Worm (Caenorhabditis elegans): ENCODE measurements around the gene madf-1.

ce11 chrIV:860810-861209 lies 29.1 kb upstream of the madf-1 start:
- TF ChIP-seq aha-1 (tag): no peak
- no peak for TF ChIP-seq nhr-28 (tag; optimal IDR thresholded peaks at IDR 0.05)

Data from whole organism, L4 larva.